Fruit fly (Drosophila melanogaster) whole organism, prepupa: ENCODE measurements around the gene Clic.
A peak's percentile ranks its signal among the peaks of the same experiment; 100 is the strongest.

ENCODE experiments used
- Blimp-1 ChIP-seq: fragments of 200-800 bp; sonication (Bioruptor generic); optimal IDR thresholded peaks from 3 replicates; lab custom pipeline; 2017; ENCODE audit warnings: missing biosample characterization, missing genetic modification characterization, mild to moderate bottlenecking, moderate library complexity, missing genetic modification reagents
- CG11902 ChIP-seq: fragments of 200-800 bp; sonication (Bioruptor generic); optimal IDR thresholded peaks from 3 replicates; lab custom pipeline; 2016; ENCODE audit warnings: missing biosample characterization, missing genetic modification characterization
- CG3032 ChIP-seq: fragments of 200-800 bp; optimal IDR thresholded peaks from 2 replicates; lab custom pipeline; 2019; ENCODE audit warnings: missing biosample characterization, mild to moderate bottlenecking, missing genetic modification characterization, moderate library complexity
- CG7368 ChIP-seq: fragments of 200-800 bp; sonication (Bioruptor generic); optimal IDR thresholded peaks from 3 replicates; lab custom pipeline; 2016; ENCODE audit warnings: missing biosample characterization, missing genetic modification characterization
- Lpt ChIP-seq: fragments of 200-800 bp; sonication (Bioruptor generic); optimal IDR thresholded peaks from 3 replicates; lab custom pipeline; 2016; ENCODE audit warnings: missing biosample characterization, missing genetic modification characterization
- OdsH ChIP-seq: fragments of 200-800 bp; sonication (Bioruptor generic); optimal IDR thresholded peaks from 3 replicates; lab custom pipeline; 2016; ENCODE audit warnings: missing biosample characterization, missing genetic modification characterization
- Sox102F ChIP-seq: fragments of 200-800 bp; sonication (Bioruptor generic); optimal IDR thresholded peaks from 2 replicates; lab custom pipeline; 2016; ENCODE audit warnings: missing biosample characterization, mild to moderate bottlenecking, missing genetic modification characterization
- dsx ChIP-seq: fragments of 200-800 bp; optimal IDR thresholded peaks from 3 replicates; lab custom pipeline; 2019; ENCODE audit warnings: missing biosample characterization, mild to moderate bottlenecking, missing genetic modification characterization, moderate library complexity; ENCODE audit not compliant: poor library complexity, severe bottlenecking
- ss ChIP-seq, 2 experiments: fragments of 200-800 bp; sonication (Bioruptor generic); optimal IDR thresholded peaks; 2 replicates in 1 of 2; 3 replicates in 1 of 2; lab custom pipeline; 2017 to 2018; ENCODE audit warnings: mild to moderate bottlenecking in 2 of 2, missing biosample characterization in 2 of 2, missing genetic modification characterization in 2 of 2, moderate library complexity in 1 of 2
- svp ChIP-seq: fragments of 200-800 bp; sonication (Bioruptor generic); peaks from one replicate; lab custom pipeline; 2016; ENCODE audit warnings: missing biosample characterization, missing genetic modification characterization

- TF ChIP-seq ss (GFP tag; optimal IDR thresholded peaks at IDR 0.05; lab: Kevin White, UChicago) (no peak), CG3032 (no peak), Lpt (GFP tag; lab: Kevin White, UChicago) (no peak), Blimp-1 (GFP tag; lab: Kevin White, UChicago) (peak; percentile 71), CG11902 (no peak), dsx (no peak), svp (GFP tag; lab: Kevin White, UChicago) (no peak), OdsH (no peak), Sox102F (GFP tag; lab: Kevin White, UChicago) (no peak), CG7368 (GFP tag; lab: Kevin White, UChicago) (no peak)
Observed at dm6 chrX:13819682-13820081, 2.4 kb downstream of the Clic start.
